Fruit fly (Drosophila melanogaster): Measurements from ENCODE around the gene CG14662.

CG14662 gene

dm6 chr3R:4995549-4996277 is 11.7 kb upstream of the CG14662 start (continued):
- TF ChIP-seq vnd (GFP tag; IDR thresholded peaks at IDR 0.05; ENCODE audit: partially characterized antibody) (no peak), CG15073 (GFP tag; optimal IDR thresholded peaks at IDR 0.05) (no peak), CG31224 (GFP tag; IDR thresholded peaks at IDR 0.05) (no peak), CG30020 (tag; optimal IDR thresholded peaks at IDR 0.05) (no peak), Hmr (GFP tag; optimal IDR thresholded peaks at IDR 0.05) (peak; percentile 17), lab (GFP tag; optimal IDR thresholded peaks at IDR 0.05) (peak; percentile 12), zf30C (GFP tag; optimal IDR thresholded peaks at IDR 0.05) (peak; percentile 71), CG17328 (GFP tag; IDR thresholded peaks at IDR 0.05) (no peak; the same call in 1 of the 2 replicates), CG7987 (GFP tag; optimal IDR thresholded peaks at IDR 0.05) (peak; percentile 19), lola (GFP tag; optimal IDR thresholded peaks at IDR 0.05) (peak in 1 of 3 experiments; percentile 41), CG14710 (tag; optimal IDR thresholded peaks at IDR 0.05) (peak; percentile 30), emc (GFP tag; optimal IDR thresholded peaks at IDR 0.05) (no peak), CG7839 (tag; optimal IDR thresholded peaks at IDR 0.05) (peak; percentile 11), Ssrp (tag; optimal IDR thresholded peaks at IDR 0.05) (no peak), Optix (GFP tag; IDR thresholded peaks at IDR 0.05) (no peak), CG4730 (GFP tag; IDR thresholded peaks at IDR 0.05) (peak; percentile 13; the same call in 1 of the 2 replicates), CG10321 (GFP tag; IDR thresholded peaks at IDR 0.05) (no peak; the same call in 1 of the 2 replicates), CG11398 (GFP tag; optimal IDR thresholded peaks at IDR 0.05) (no peak), CG1792 (GFP tag; optimal IDR thresholded peaks at IDR 0.05) (no peak), phol (tag; optimal IDR thresholded peaks at IDR 0.05) (peak; percentile 39), CG30403 (GFP tag; optimal IDR thresholded peaks at IDR 0.05) (peak; percentile 5), zfh1 (GFP tag; IDR thresholded peaks at IDR 0.05) (peak; percentile 53; the same call in 2 of the 3 replicates), dmrt11E (tag; optimal IDR thresholded peaks at IDR 0.05) (peak; percentile 54), CG1603 (tag; optimal IDR thresholded peaks at IDR 0.05) (peak; percentile 17), cas (GFP tag; IDR thresholded peaks at IDR 0.05) (no peak), D (optimal IDR thresholded peaks at IDR 0.05) (no peak), D (GFP tag; optimal IDR thresholded peaks at IDR 0.05) (peak; percentile 40), CG15601 (tag; optimal IDR thresholded peaks at IDR 0.05) (peak; percentile 51), Fer2 (tag; optimal IDR thresholded peaks at IDR 0.05) (no peak), CG10147 (GFP tag; optimal IDR thresholded peaks at IDR 0.05) (no peak), grau (tag; optimal IDR thresholded peaks at IDR 0.05) (peak; percentile 0), ash1 (GFP tag; optimal IDR thresholded peaks at IDR 0.05) (no peak), Elba2 (GFP tag; optimal IDR thresholded peaks at IDR 0.05) (no peak), cg (GFP tag; optimal IDR thresholded peaks at IDR 0.05) (peak; percentile 53), eyg (GFP tag; optimal IDR thresholded peaks at IDR 0.05) (no peak), Dref (GFP tag; IDR thresholded peaks at IDR 0.05) (no peak), Lim3 (GFP tag; IDR thresholded peaks at IDR 0.05) (no peak), Bteb2 (GFP tag; optimal IDR thresholded peaks at IDR 0.05) (no peak), dmrt99B (tag; optimal IDR thresholded peaks at IDR 0.05) (peak; percentile 29), CG10543 (GFP tag; optimal IDR thresholded peaks at IDR 0.05) (peak; percentile 23), Mad (GFP tag; optimal IDR thresholded peaks at IDR 0.05) (peak; percentile 16), tna (GFP tag; IDR thresholded peaks at IDR 0.05; ENCODE audit: partially characterized antibody) (no peak), Drgx (GFP tag; IDR thresholded peaks at IDR 0.05) (no peak), Hmx (GFP tag; optimal IDR thresholded peaks at IDR 0.05) (no peak), jing (GFP tag; optimal IDR thresholded peaks at IDR 0.05) (peak; percentile 3), ken (GFP tag; IDR thresholded peaks at IDR 0.05) (peak; percentile 35; the same call in 1 of the 3 replicates), CG4328 (GFP tag; optimal IDR thresholded peaks at IDR 0.05) (peak; percentile 34), Vsx1 (GFP tag; optimal IDR thresholded peaks at IDR 0.05) (no peak), cad (GFP tag; optimal IDR thresholded peaks at IDR 0.05) (no peak)
